Comparison of ENCODE assay signal across 2 fruit fly cellular contexts in genomic region chrX:8129204-8129997, dm6.
TF ChIP-seq lines count a peak whose summit lies in the region.

Gene CG2116 (plus strand): TSS chrX:8129812.

TF ChIP-seq in whole organism, adult, 20 proteins besides CTCF, POLR2A, EP300 and RAD21 (continued from another document):
- no peak for TF ChIP-seq kay (GFP tag; lab: Kevin White, UChicago; ENCODE audit: borderline replicate concordance)
TF ChIP-seq in whole organism, adult: peak in this region for 6.

TF ChIP-seq in whole organism, embryonic, 481 proteins besides CTCF, POLR2A, EP300 and RAD21 (continued from another document and continues in another):
- TF ChIP-seq amos (GFP tag; IDR thresholded peaks at IDR 0.05; lab: Robert Waterston, UW; ENCODE audit: partially characterized antibody) (peak; percentile 73), CG1602 (GFP tag; optimal IDR thresholded peaks at IDR 0.05; lab: Kevin White, UChicago) (no peak), CG17328 (GFP tag; IDR thresholded peaks at IDR 0.05; lab: Robert Waterston, UW) (no peak), CG11456 (GFP tag; IDR thresholded peaks at IDR 0.05; lab: Robert Waterston, UW) (no peak), sqz (GFP tag; optimal IDR thresholded peaks at IDR 0.05; lab: Kevin White, UChicago) (peak; percentile 66), h (optimal IDR thresholded peaks at IDR 0.05; lab: Kevin White, UChicago) (no peak), CG13424 (tag; optimal IDR thresholded peaks at IDR 0.05; lab: Kevin White, UChicago) (no peak), phol (tag; optimal IDR thresholded peaks at IDR 0.05; lab: Kevin White, UChicago) (peak; percentile 30), Ssrp (tag; optimal IDR thresholded peaks at IDR 0.05; lab: Kevin White, UChicago) (no peak), CoRest (tag; optimal IDR thresholded peaks at IDR 0.05; lab: Kevin White, UChicago) (peak; percentile 13), Asciz (GFP tag; optimal IDR thresholded peaks at IDR 0.05; lab: Kevin White, UChicago) (no peak), gcm (GFP tag; optimal IDR thresholded peaks at IDR 0.05; lab: Kevin White, UChicago) (no peak), abd-A (tag; optimal IDR thresholded peaks at IDR 0.05; lab: Kevin White, UChicago) (no peak), CG4282 (GFP tag; optimal IDR thresholded peaks at IDR 0.05; lab: Kevin White, UChicago) (no peak), CG12942 (GFP tag; optimal IDR thresholded peaks at IDR 0.05; lab: Kevin White, UChicago) (no peak), CG18599 (GFP tag; optimal IDR thresholded peaks at IDR 0.05; lab: Kevin White, UChicago) (no peak), HLHmδ (GFP tag; optimal IDR thresholded peaks at IDR 0.05; lab: Kevin White, UChicago) (no peak), HmgZ (tag; optimal IDR thresholded peaks at IDR 0.05; lab: Kevin White, UChicago) (no peak), hth (optimal IDR thresholded peaks at IDR 0.05; lab: Kevin White, UChicago) (no peak), CG14860 (GFP tag; IDR thresholded peaks at IDR 0.05; lab: Robert Waterston, UW; ENCODE audit: partially characterized antibody) (peak; percentile 59; the same call in 1 of the 3 replicates), dm (GFP tag; optimal IDR thresholded peaks at IDR 0.05; lab: Kevin White, UChicago) (no peak), sens (GFP tag; lab: Kevin White, UChicago) (peak; percentile 53), CrebB (tag; optimal IDR thresholded peaks at IDR 0.05; lab: Kevin White, UChicago) (no peak), dimm (GFP tag; IDR thresholded peaks at IDR 0.05; lab: Robert Waterston, UW) (no peak), CG33557 (GFP tag; optimal IDR thresholded peaks at IDR 0.05; lab: Kevin White, UChicago) (no peak), CG34224 (GFP tag; IDR thresholded peaks at IDR 0.05; lab: Robert Waterston, UW; ENCODE audit: partially characterized antibody) (peak; percentile 53; the same call in 2 of the 3 replicates), MTF-1 (GFP tag; optimal IDR thresholded peaks at IDR 0.05; lab: Kevin White, UChicago; ENCODE audit: borderline replicate concordance) (no peak), bbx (GFP tag; IDR thresholded peaks at IDR 0.05; lab: Robert Waterston, UW; ENCODE audit: partially characterized antibody) (peak; percentile 63), CG10543 (GFP tag; optimal IDR thresholded peaks at IDR 0.05; lab: Kevin White, UChicago) (peak; percentile 9), CG16779 (GFP tag; IDR thresholded peaks at IDR 0.05; lab: Robert Waterston, UW) (no peak), Chrac-16 (GFP tag; optimal IDR thresholded peaks at IDR 0.05; lab: Kevin White, UChicago) (no peak), CG13123 (GFP tag; optimal IDR thresholded peaks at IDR 0.05; lab: Kevin White, UChicago) (no peak), TFAM (GFP tag; optimal IDR thresholded peaks at IDR 0.05; lab: Kevin White, UChicago) (no peak), CG15514 (GFP tag; optimal IDR thresholded peaks at IDR 0.05; lab: Kevin White, UChicago) (peak; percentile 59), Med (GFP tag; lab: Kevin White, UChicago) (peak; percentile 74), fu2 (GFP tag; optimal IDR thresholded peaks at IDR 0.05; lab: Kevin White, UChicago) (no peak), CG4707 (GFP tag; optimal IDR thresholded peaks at IDR 0.05; lab: Kevin White, UChicago) (no peak), Hmr (GFP tag; optimal IDR thresholded peaks at IDR 0.05; lab: Kevin White, UChicago) (no peak), unc-4 (GFP tag; IDR thresholded peaks at IDR 0.05; lab: Robert Waterston, UW; ENCODE audit: partially characterized antibody) (peak; percentile 67; the same call in 1 of the 2 replicates), CG1647 (GFP tag; optimal IDR thresholded peaks at IDR 0.05; lab: Kevin White, UChicago) (no peak), CG30020 (tag; optimal IDR thresholded peaks at IDR 0.05; lab: Kevin White, UChicago) (peak; percentile 45), bsh (GFP tag; optimal IDR thresholded peaks at IDR 0.05; lab: Kevin White, UChicago) (no peak), CG17829 (tag; optimal IDR thresholded peaks at IDR 0.05; lab: Kevin White, UChicago) (peak; percentile 3), CG6683 (GFP tag; optimal IDR thresholded peaks at IDR 0.05; lab: Kevin White, UChicago) (no peak), HLH4C (GFP tag; IDR thresholded peaks at IDR 0.05; lab: Robert Waterston, UW; ENCODE audit: partially characterized antibody) (peak; percentile 63; the same call in 2 of the 3 replicates), pzg (GFP tag; optimal IDR thresholded peaks at IDR 0.05; lab: Kevin White, UChicago) (peak; percentile 64), zen2 (GFP tag; IDR thresholded peaks at IDR 0.05; lab: Robert Waterston, UW; ENCODE audit: partially characterized antibody) (peak; percentile 52; the same call in 1 of the 3 replicates), bab2 (GFP tag; optimal IDR thresholded peaks at IDR 0.05; lab: Kevin White, UChicago) (no peak), Hey (tag; optimal IDR thresholded peaks at IDR 0.05; lab: Kevin White, UChicago) (no peak), CG7839 (tag; optimal IDR thresholded peaks at IDR 0.05; lab: Kevin White, UChicago) (no peak), Optix (GFP tag; IDR thresholded peaks at IDR 0.05; lab: Robert Waterston, UW) (no peak), danr (GFP tag; IDR thresholded peaks at IDR 0.05; lab: Robert Waterston, UW) (no peak), sob (GFP tag; IDR thresholded peaks at IDR 0.05; lab: Robert Waterston, UW) (no peak), NC2β (GFP tag; optimal IDR thresholded peaks at IDR 0.05; lab: Kevin White, UChicago) (no peak), org-1 (GFP tag; optimal IDR thresholded peaks at IDR 0.05; lab: Kevin White, UChicago) (no peak), CG12391 (tag; optimal IDR thresholded peaks at IDR 0.05; lab: Kevin White, UChicago) (peak; percentile 22), CG16813 (GFP tag; IDR thresholded peaks at IDR 0.05; lab: Robert Waterston, UW; ENCODE audit: partially characterized antibody) (peak; percentile 79), pan (optimal IDR thresholded peaks at IDR 0.05; lab: Kevin White, UChicago) (no peak), pan (GFP tag; optimal IDR thresholded peaks at IDR 0.05 in 1 of 2, IDR thresholded peaks at IDR 0.05 in 1 of 2) (no peak), Nf-YC (tag; optimal IDR thresholded peaks at IDR 0.05; lab: Kevin White, UChicago) (peak; percentile 20), CG11504 (tag; optimal IDR thresholded peaks at IDR 0.05; lab: Kevin White, UChicago) (peak; percentile 25), grn (GFP tag; optimal IDR thresholded peaks at IDR 0.05; lab: Kevin White, UChicago) (no peak), CG1024 (GFP tag; IDR thresholded peaks at IDR 0.05; lab: Robert Waterston, UW) (no peak), p53 (GFP tag; optimal IDR thresholded peaks at IDR 0.05; lab: Kevin White, UChicago) (no peak), lov (optimal IDR thresholded peaks at IDR 0.05; lab: Kevin White, UChicago) (no peak), lov (GFP tag; IDR thresholded peaks at IDR 0.05; lab: Robert Waterston, UW) (no peak), CG8478 (optimal IDR thresholded peaks at IDR 0.05; lab: Kevin White, UChicago) (no peak), CG6272 (GFP tag; IDR thresholded peaks at IDR 0.05; lab: Robert Waterston, UW) (no peak), Ptx1 (GFP tag; IDR thresholded peaks at IDR 0.05; lab: Robert Waterston, UW) (no peak), CG17802 (tag; optimal IDR thresholded peaks at IDR 0.05; lab: Kevin White, UChicago) (no peak), repo (GFP tag; optimal IDR thresholded peaks at IDR 0.05; lab: Kevin White, UChicago) (no peak), sima (GFP tag; optimal IDR thresholded peaks at IDR 0.05; lab: Kevin White, UChicago) (no peak), Nf-YA (GFP tag; IDR thresholded peaks at IDR 0.05; lab: Robert Waterston, UW) (no peak), CG5180 (GFP tag; optimal IDR thresholded peaks at IDR 0.05; lab: Kevin White, UChicago) (no peak), Abd-B (GFP tag; optimal IDR thresholded peaks at IDR 0.05; lab: Kevin White, UChicago) (peak; percentile 6), CG3847 (GFP tag; IDR thresholded peaks at IDR 0.05; lab: Robert Waterston, UW) (no peak), D19B (GFP tag; optimal IDR thresholded peaks at IDR 0.05; lab: Kevin White, UChicago) (no peak), Tbp (GFP tag; optimal IDR thresholded peaks at IDR 0.05; lab: Kevin White, UChicago) (no peak), CG7745 (tag; optimal IDR thresholded peaks at IDR 0.05; lab: Kevin White, UChicago) (peak; percentile 90), Antp (GFP tag; optimal IDR thresholded peaks at IDR 0.05; lab: Kevin White, UChicago) (no peak), CG7372 (GFP tag; IDR thresholded peaks at IDR 0.05; lab: Robert Waterston, UW) (no peak), CG6175 (GFP tag; IDR thresholded peaks at IDR 0.05; lab: Robert Waterston, UW) (no peak), CG4424 (GFP tag; optimal IDR thresholded peaks at IDR 0.05; lab: Kevin White, UChicago) (no peak), CG18262 (tag; optimal IDR thresholded peaks at IDR 0.05; lab: Kevin White, UChicago) (no peak), CG10267 (tag; optimal IDR thresholded peaks at IDR 0.05; lab: Kevin White, UChicago) (peak; percentile 37), Sox102F (GFP tag; optimal IDR thresholded peaks at IDR 0.05; lab: Kevin White, UChicago) (no peak), Taf1 (GFP tag; IDR thresholded peaks at IDR 0.05; lab: Robert Waterston, UW) (no peak), eyg (GFP tag; optimal IDR thresholded peaks at IDR 0.05; lab: Kevin White, UChicago) (no peak), run (tag; optimal IDR thresholded peaks at IDR 0.05; lab: Kevin White, UChicago) (no peak), dysf (GFP tag; IDR thresholded peaks at IDR 0.05; lab: Robert Waterston, UW) (no peak), dan (GFP tag; IDR thresholded peaks at IDR 0.05; lab: Robert Waterston, UW) (no peak), CG11085 (GFP tag; IDR thresholded peaks at IDR 0.05; lab: Robert Waterston, UW) (no peak), CG30403 (GFP tag; optimal IDR thresholded peaks at IDR 0.05; lab: Kevin White, UChicago) (no peak), CG13287 (GFP tag; IDR thresholded peaks at IDR 0.05; lab: Robert Waterston, UW; ENCODE audit: partially characterized antibody) (peak; percentile 72), CG14710 (tag; optimal IDR thresholded peaks at IDR 0.05; lab: Kevin White, UChicago) (peak; percentile 61), CG11398 (GFP tag; optimal IDR thresholded peaks at IDR 0.05; lab: Kevin White, UChicago) (no peak), Bdp1 (GFP tag; optimal IDR thresholded peaks at IDR 0.05; lab: Kevin White, UChicago) (no peak), dati (GFP tag; IDR thresholded peaks at IDR 0.05; lab: Robert Waterston, UW) (no peak), sna (GFP tag; IDR thresholded peaks at IDR 0.05; lab: Robert Waterston, UW; ENCODE audit: partially characterized antibody) (0 out of 2 replicates have a peak, but pooled peaks have one; percentile 30), CG2116 (GFP tag; optimal IDR thresholded peaks at IDR 0.05; lab: Kevin White, UChicago) (peak; percentile 93), CG10462 (GFP tag; optimal IDR thresholded peaks at IDR 0.05; lab: Kevin White, UChicago) (no peak), ems (GFP tag; optimal IDR thresholded peaks at IDR 0.05; lab: Kevin White, UChicago) (no peak), hbn (GFP tag; IDR thresholded peaks at IDR 0.05; lab: Robert Waterston, UW; ENCODE audit: partially characterized antibody) (peak; percentile 59; the same call in 1 of the 2 replicates), nerfin-2 (GFP tag; IDR thresholded peaks at IDR 0.05; lab: Robert Waterston, UW; ENCODE audit: partially characterized antibody) (0 out of 2 replicates have a peak, but pooled peaks have one; percentile 23), ATbp (GFP tag; optimal IDR thresholded peaks at IDR 0.05; lab: Kevin White, UChicago) (no peak), Doc2 (GFP tag; IDR thresholded peaks at IDR 0.05; lab: Robert Waterston, UW) (no peak), GATAe (GFP tag; conservative IDR thresholded peaks at IDR 0.05; lab: Robert Waterston, UW) (no peak), Dref (GFP tag; IDR thresholded peaks at IDR 0.05; lab: Robert Waterston, UW) (peak; percentile 59), Max (GFP tag; optimal IDR thresholded peaks at IDR 0.05; lab: Kevin White, UChicago) (no peak), Lim3 (GFP tag; IDR thresholded peaks at IDR 0.05; lab: Robert Waterston, UW) (no peak), Bgb (GFP tag; IDR thresholded peaks at IDR 0.05; lab: Robert Waterston, UW; ENCODE audit: partially characterized antibody) (peak; percentile 81), trem (tag; optimal IDR thresholded peaks at IDR 0.05; lab: Kevin White, UChicago) (peak; percentile 36), CG12155 (GFP tag; optimal IDR thresholded peaks at IDR 0.05; lab: Kevin White, UChicago) (no peak), Doc3 (GFP tag; IDR thresholded peaks at IDR 0.05; lab: Robert Waterston, UW; ENCODE audit: partially characterized antibody) (peak; percentile 64), CG18764 (GFP tag; optimal IDR thresholded peaks at IDR 0.05; lab: Kevin White, UChicago) (no peak), Ravus (GFP tag; IDR thresholded peaks at IDR 0.05; lab: Robert Waterston, UW) (no peak), CG1603 (tag; optimal IDR thresholded peaks at IDR 0.05; lab: Kevin White, UChicago) (peak; percentile 49), Ets97D (GFP tag; optimal IDR thresholded peaks at IDR 0.05; lab: Kevin White, UChicago) (peak; percentile 46), chinmo (GFP tag; IDR thresholded peaks at IDR 0.05; lab: Robert Waterston, UW; ENCODE audit: partially characterized antibody) (peak; percentile 70), fd64A (GFP tag; optimal IDR thresholded peaks at IDR 0.05; lab: Kevin White, UChicago) (no peak), tin (GFP tag; optimal IDR thresholded peaks at IDR 0.05; lab: Kevin White, UChicago) (no peak), sens-2 (GFP tag; IDR thresholded peaks at IDR 0.05; lab: Robert Waterston, UW) (no peak), bcd (GFP tag; optimal IDR thresholded peaks at IDR 0.05; lab: Kevin White, UChicago) (no peak), Camta (GFP tag; optimal IDR thresholded peaks at IDR 0.05; lab: Kevin White, UChicago) (no peak), ken (GFP tag; IDR thresholded peaks at IDR 0.05; lab: Robert Waterston, UW) (no peak), Dll (GFP tag; IDR thresholded peaks at IDR 0.05; lab: Robert Waterston, UW; ENCODE audit: partially characterized antibody) (peak; percentile 79), eve (GFP tag; optimal IDR thresholded peaks at IDR 0.05; lab: Kevin White, UChicago) (no peak), gcm2 (GFP tag; optimal IDR thresholded peaks at IDR 0.05; lab: Kevin White, UChicago) (no peak), Scr (GFP tag; IDR thresholded peaks at IDR 0.05; lab: Robert Waterston, UW; ENCODE audit: partially characterized antibody) (peak; percentile 79), CG2129 (GFP tag; IDR thresholded peaks at IDR 0.05; lab: Robert Waterston, UW; ENCODE audit: partially characterized antibody) (0 out of 2 replicates have a peak, but pooled peaks have one; percentile 43), usp (GFP tag; optimal IDR thresholded peaks at IDR 0.05; lab: Kevin White, UChicago) (no peak)
